Fruit fly (Drosophila melanogaster): ENCODE results near the gene CG13083.

The CG13083 gene

dm6 chr2L:19452535-19453317 lies 34.6 kb upstream of the CG13083 start:
- TF ChIP-seq prd (optimal IDR thresholded peaks at IDR 0.05) (no peak), prd (GFP tag; IDR thresholded peaks at IDR 0.05) (peak; percentile 26; the same call in 2 of the 3 replicates), CG34376 (GFP tag; optimal IDR thresholded peaks at IDR 0.05) (no peak), en (GFP tag; optimal IDR thresholded peaks at IDR 0.05) (no peak), CG11093 (GFP tag; IDR thresholded peaks at IDR 0.05) (0 out of 3 replicates have a peak, but pooled peaks have one; percentile 35), CG4404 (GFP tag; IDR thresholded peaks at IDR 0.05) (no peak), CG13775 (GFP tag; optimal IDR thresholded peaks at IDR 0.05) (no peak), CG11504 (tag; optimal IDR thresholded peaks at IDR 0.05) (peak; percentile 21), pnt (GFP tag; optimal IDR thresholded peaks at IDR 0.05) (no peak), Rx (GFP tag; IDR thresholded peaks at IDR 0.05) (no peak; the same call in 1 of the 2 replicates), Lim3 (GFP tag; IDR thresholded peaks at IDR 0.05) (peak; percentile 14; the same call in 1 of the 2 replicates), CG6765 (GFP tag; optimal IDR thresholded peaks at IDR 0.05) (no peak), CG5953 (GFP tag; IDR thresholded peaks at IDR 0.05) (no peak), ham (GFP tag; IDR thresholded peaks at IDR 0.05) (no peak), D (optimal IDR thresholded peaks at IDR 0.05) (no peak), D (GFP tag; optimal IDR thresholded peaks at IDR 0.05) (no peak), unc-4 (GFP tag; IDR thresholded peaks at IDR 0.05; ENCODE audit: partially characterized antibody) (no peak), CG2202 (tag; optimal IDR thresholded peaks at IDR 0.05) (no peak), emc (GFP tag; optimal IDR thresholded peaks at IDR 0.05) (no peak), stwl (tag; optimal IDR thresholded peaks at IDR 0.05) (no peak), CG1603 (tag; optimal IDR thresholded peaks at IDR 0.05) (no peak), CG9797 (GFP tag; optimal IDR thresholded peaks at IDR 0.05) (no peak), dimm (GFP tag; IDR thresholded peaks at IDR 0.05) (no peak), Hr3 (GFP tag; optimal IDR thresholded peaks at IDR 0.05) (peak; percentile 21), CTCF (GFP tag; optimal IDR thresholded peaks at IDR 0.05) (peak; percentile 26), chif (GFP tag; optimal IDR thresholded peaks at IDR 0.05) (peak in 1 of 2 experiments; percentile 10), CG34422 (GFP tag; IDR thresholded peaks at IDR 0.05) (peak; percentile 96; the same call in 2 of the 3 replicates), Dad (GFP tag; optimal IDR thresholded peaks at IDR 0.05) (no peak), CG12769 (tag; optimal IDR thresholded peaks at IDR 0.05) (no peak), jigr1 (GFP tag; IDR thresholded peaks at IDR 0.05) (no peak), B-H1 (GFP tag; IDR thresholded peaks at IDR 0.05) (no peak), Xbp1 (GFP tag; optimal IDR thresholded peaks at IDR 0.05) (peak; percentile 5), CG9609 (GFP tag; optimal IDR thresholded peaks at IDR 0.05) (no peak), Nf-YC (tag; optimal IDR thresholded peaks at IDR 0.05) (no peak), mam (GFP tag; optimal IDR thresholded peaks at IDR 0.05) (peak; percentile 36), ro (GFP tag; IDR thresholded peaks at IDR 0.05) (no peak), Neu2 (GFP tag; optimal IDR thresholded peaks at IDR 0.05; ENCODE audit: borderline replicate concordance) (no peak), CG18011 (GFP tag; optimal IDR thresholded peaks at IDR 0.05) (no peak), CG2889 (GFP tag; IDR thresholded peaks at IDR 0.05) (no peak), bowl (GFP tag; IDR thresholded peaks at IDR 0.05) (no peak), Nf-YA (GFP tag; IDR thresholded peaks at IDR 0.05) (no peak), tll (GFP tag; optimal IDR thresholded peaks at IDR 0.05) (no peak), CG11247 (GFP tag; IDR thresholded peaks at IDR 0.05) (no peak), gsb (GFP tag; IDR thresholded peaks at IDR 0.05) (no peak), CG7839 (tag; optimal IDR thresholded peaks at IDR 0.05) (peak; percentile 32), ttk (GFP tag; IDR thresholded peaks at IDR 0.05) (no peak), Abd-B (GFP tag; optimal IDR thresholded peaks at IDR 0.05) (no peak), ci (GFP tag; IDR thresholded peaks at IDR 0.05) (no peak), peb (GFP tag; IDR thresholded peaks at IDR 0.05) (no peak), CG9876 (GFP tag; optimal IDR thresholded peaks at IDR 0.05) (no peak), CG9215 (GFP tag; IDR thresholded peaks at IDR 0.05) (no peak), CG3407 (GFP tag; optimal IDR thresholded peaks at IDR 0.05) (no peak)

All from whole organism, embryonic.